In genomic region chr3R:23147625-23148024, dm6 we compare ENCODE assay signal across 4 fruit fly cellular contexts.
TF ChIP-seq lines count a peak whose summit lies in the region.

No protein-coding gene starts in this region.

- TF ChIP-seq CTCF in whole organism, embryonic (GFP tag; optimal IDR thresholded peaks at IDR 0.05; lab: Kevin White, UChicago): no peak

TF ChIP-seq in whole organism, embryonic, 481 proteins besides CTCF, POLR2A, EP300 and RAD21 (continues in another document):
- TF ChIP-seq CG34224 (GFP tag; IDR thresholded peaks at IDR 0.05; lab: Robert Waterston, UW; ENCODE audit: partially characterized antibody) (no peak), CG15479 (GFP tag; optimal IDR thresholded peaks at IDR 0.05; lab: Kevin White, UChicago) (no peak), CG34376 (GFP tag; optimal IDR thresholded peaks at IDR 0.05; lab: Kevin White, UChicago) (no peak), Med (GFP tag; lab: Kevin White, UChicago) (peak; percentile 47), CG12942 (GFP tag; optimal IDR thresholded peaks at IDR 0.05; lab: Kevin White, UChicago) (no peak), unpg (GFP tag; optimal IDR thresholded peaks at IDR 0.05; lab: Kevin White, UChicago) (peak; percentile 3), CG10979 (tag; optimal IDR thresholded peaks at IDR 0.05; lab: Kevin White, UChicago) (peak; percentile 0), Tbp (GFP tag; optimal IDR thresholded peaks at IDR 0.05; lab: Kevin White, UChicago) (no peak), tgo (GFP tag; IDR thresholded peaks at IDR 0.05; lab: Robert Waterston, UW) (0 out of 3 replicates have a peak, but pooled peaks have one; percentile 19), Gsc (GFP tag; IDR thresholded peaks at IDR 0.05; lab: Robert Waterston, UW) (no peak), crol (GFP tag; IDR thresholded peaks at IDR 0.05; lab: Robert Waterston, UW) (peak; percentile 1; the same call in 1 of the 2 replicates), bsh (GFP tag; optimal IDR thresholded peaks at IDR 0.05; lab: Kevin White, UChicago) (peak in 1 of 2 experiments; percentile 6), CG43689 (GFP tag; IDR thresholded peaks at IDR 0.05; lab: Robert Waterston, UW) (no peak), Xrp1 (GFP tag; IDR thresholded peaks at IDR 0.05; lab: Robert Waterston, UW) (peak; percentile 30; the same call in 1 of the 2 replicates), Drgx (GFP tag; IDR thresholded peaks at IDR 0.05; lab: Robert Waterston, UW) (peak; percentile 64), CG1792 (GFP tag; optimal IDR thresholded peaks at IDR 0.05; lab: Kevin White, UChicago) (no peak), Nf-YB (GFP tag; optimal IDR thresholded peaks at IDR 0.05; lab: Kevin White, UChicago) (no peak), row (GFP tag; IDR thresholded peaks at IDR 0.05; lab: Robert Waterston, UW) (0 out of 3 replicates have a peak, but pooled peaks have one; percentile 11), lola (GFP tag; optimal IDR thresholded peaks at IDR 0.05; lab: Kevin White, UChicago) (peak in 1 of 3 experiments; percentile 2), dmrt11E (tag; optimal IDR thresholded peaks at IDR 0.05; lab: Kevin White, UChicago) (no peak), gsb-n (tag; optimal IDR thresholded peaks at IDR 0.05; lab: Kevin White, UChicago) (no peak), lbe (GFP tag; optimal IDR thresholded peaks at IDR 0.05; lab: Kevin White, UChicago) (peak; percentile 64)

TF ChIP-seq in whole organism, prepupa, 60 proteins besides CTCF, POLR2A, EP300 and RAD21 (continues in another document):
- TF ChIP-seq CG32006 (GFP tag; optimal IDR thresholded peaks at IDR 0.05; lab: Kevin White, UChicago): peak; percentile 48
- peak; percentile 71 for TF ChIP-seq CG9139 (GFP tag; optimal IDR thresholded peaks at IDR 0.05; lab: Kevin White, UChicago)
- TF ChIP-seq net (GFP tag; optimal IDR thresholded peaks at IDR 0.05; lab: Kevin White, UChicago): peak; percentile 38
- no peak for TF ChIP-seq CG11294 (GFP tag; IDR thresholded peaks at IDR 0.05; lab: Robert Waterston, UW)
- TF ChIP-seq lz (GFP tag; optimal IDR thresholded peaks at IDR 0.05; lab: Kevin White, UChicago): peak; percentile 61
- no peak for TF ChIP-seq CG6854 (GFP tag; optimal IDR thresholded peaks at IDR 0.05; lab: Kevin White, UChicago)
- TF ChIP-seq Met (GFP tag; optimal IDR thresholded peaks at IDR 0.05; lab: Kevin White, UChicago): peak; percentile 43
- TF ChIP-seq dac (GFP tag; optimal IDR thresholded peaks at IDR 0.05; lab: Kevin White, UChicago): no peak
- peak; percentile 60 for TF ChIP-seq CG7368 (GFP tag; optimal IDR thresholded peaks at IDR 0.05; lab: Kevin White, UChicago)
- TF ChIP-seq CG6276 (GFP tag; optimal IDR thresholded peaks at IDR 0.05; lab: Kevin White, UChicago): no peak
- peak; percentile 46 for TF ChIP-seq Sox15 (GFP tag; optimal IDR thresholded peaks at IDR 0.05; lab: Kevin White, UChicago)
- peak; percentile 34 for TF ChIP-seq CG11762 (GFP tag; optimal IDR thresholded peaks at IDR 0.05; lab: Kevin White, UChicago; ENCODE audit: insufficient read depth)
- TF ChIP-seq ss (GFP tag; optimal IDR thresholded peaks at IDR 0.05; lab: Kevin White, UChicago): peak in 1 of 2 experiments; percentile 61
- TF ChIP-seq Hr38 (GFP tag; optimal IDR thresholded peaks at IDR 0.05; lab: Kevin White, UChicago): no peak
- peak; percentile 67 for TF ChIP-seq spab (GFP tag; optimal IDR thresholded peaks at IDR 0.05; lab: Kevin White, UChicago)
- TF ChIP-seq CG6808 (GFP tag; optimal IDR thresholded peaks at IDR 0.05; lab: Kevin White, UChicago): peak; percentile 82
- peak; percentile 66 for TF ChIP-seq acj6 (GFP tag; optimal IDR thresholded peaks at IDR 0.05; lab: Kevin White, UChicago)
- peak; percentile 33 for TF ChIP-seq vri (GFP tag; optimal IDR thresholded peaks at IDR 0.05; lab: Kevin White, UChicago)
- no peak for TF ChIP-seq fd85E (GFP tag; optimal IDR thresholded peaks at IDR 0.05; lab: Kevin White, UChicago)
- peak; percentile 85 for TF ChIP-seq CG3032 (tag; optimal IDR thresholded peaks at IDR 0.05; lab: Kevin White, UChicago)
- no peak for TF ChIP-seq Eip93F (GFP tag; optimal IDR thresholded peaks at IDR 0.05; lab: Kevin White, UChicago)
- peak; percentile 42 for TF ChIP-seq CG8319 (GFP tag; optimal IDR thresholded peaks at IDR 0.05; lab: Kevin White, UChicago)
- TF ChIP-seq CG6163 (GFP tag; IDR thresholded peaks at IDR 0.05; lab: Robert Waterston, UW): peak; percentile 79
- peak; percentile 52 for TF ChIP-seq CG34406 (GFP tag; optimal IDR thresholded peaks at IDR 0.05; lab: Kevin White, UChicago)

TF ChIP-seq in whole organism, pupa, 21 proteins besides CTCF, POLR2A, EP300 and RAD21:
- no peak for TF ChIP-seq CG10348 (GFP tag; IDR thresholded peaks at IDR 0.05; lab: Robert Waterston, UW)
- TF ChIP-seq CG4496 (GFP tag; IDR thresholded peaks at IDR 0.05; lab: Robert Waterston, UW): peak; percentile 49; the same call in 1 of the 3 replicates
- peak; percentile 87 for TF ChIP-seq CG17806 (tag; optimal IDR thresholded peaks at IDR 0.05; lab: Kevin White, UChicago)
- peak; percentile 70 for TF ChIP-seq gl (tag; optimal IDR thresholded peaks at IDR 0.05; lab: Kevin White, UChicago)
- TF ChIP-seq CG8301 (tag; optimal IDR thresholded peaks at IDR 0.05; lab: Kevin White, UChicago): peak; percentile 37
- TF ChIP-seq CG15710 (tag; optimal IDR thresholded peaks at IDR 0.05; lab: Kevin White, UChicago): peak; percentile 82
- no peak for TF ChIP-seq Ets98B (GFP tag; IDR thresholded peaks at IDR 0.05; lab: Robert Waterston, UW)
- TF ChIP-seq Pif1A (GFP tag; optimal IDR thresholded peaks at IDR 0.05; lab: Kevin White, UChicago): peak; percentile 45
- TF ChIP-seq CG34367 (tag; optimal IDR thresholded peaks at IDR 0.05; lab: Kevin White, UChicago): peak; percentile 76
- peak; percentile 68 for TF ChIP-seq Snoo (tag; optimal IDR thresholded peaks at IDR 0.05; lab: Kevin White, UChicago)
- TF ChIP-seq D1 (tag; optimal IDR thresholded peaks at IDR 0.05; lab: Kevin White, UChicago): peak; percentile 27
- peak; percentile 39 for TF ChIP-seq Pif1B (GFP tag; optimal IDR thresholded peaks at IDR 0.05; lab: Kevin White, UChicago)
- peak; percentile 54; the same call in 2 of the 3 replicates for TF ChIP-seq fd96Ca (GFP tag; IDR thresholded peaks at IDR 0.05; lab: Robert Waterston, UW)
- TF ChIP-seq EcR (GFP tag; optimal IDR thresholded peaks at IDR 0.05; lab: Kevin White, UChicago): no peak
- peak; percentile 47; the same call in 1 of the 2 replicates for TF ChIP-seq rn (GFP tag; IDR thresholded peaks at IDR 0.05; lab: Robert Waterston, UW)
- TF ChIP-seq CG32121 (GFP tag; IDR thresholded peaks at IDR 0.05; lab: Robert Waterston, UW): no peak
- TF ChIP-seq CG8159 (tag; optimal IDR thresholded peaks at IDR 0.05; lab: Kevin White, UChicago): peak; percentile 80
- peak; percentile 82 for TF ChIP-seq CG9948 (tag; optimal IDR thresholded peaks at IDR 0.05; lab: Kevin White, UChicago)
- peak; percentile 19 for TF ChIP-seq CG13204 (GFP tag; optimal IDR thresholded peaks at IDR 0.05; lab: Kevin White, UChicago)
- no peak for TF ChIP-seq CG12605 (GFP tag; IDR thresholded peaks at IDR 0.05; lab: Robert Waterston, UW)
- TF ChIP-seq CG14655 (GFP tag; optimal IDR thresholded peaks at IDR 0.05; lab: Kevin White, UChicago): peak; percentile 52

TF ChIP-seq in whole organism, wandering third instar larva, 38 proteins besides CTCF, POLR2A, EP300 and RAD21 (continues in another document):
- no peak for TF ChIP-seq Myc (optimal IDR thresholded peaks at IDR 0.05; lab: Kevin White, UChicago)
- TF ChIP-seq sv (GFP tag; optimal IDR thresholded peaks at IDR 0.05; lab: Kevin White, UChicago): no peak
- TF ChIP-seq dmrt93B (GFP tag; optimal IDR thresholded peaks at IDR 0.05; lab: Kevin White, UChicago): peak; percentile 36
- peak; percentile 30 for TF ChIP-seq woc (GFP tag; optimal IDR thresholded peaks at IDR 0.05; lab: Kevin White, UChicago)
- TF ChIP-seq Hnf4 (GFP tag; optimal IDR thresholded peaks at IDR 0.05; lab: Kevin White, UChicago): peak; percentile 7
- peak; percentile 42 for TF ChIP-seq OdsH (GFP tag; optimal IDR thresholded peaks at IDR 0.05; lab: Kevin White, UChicago)
- no peak for TF ChIP-seq sage (GFP tag; optimal IDR thresholded peaks at IDR 0.05; lab: Kevin White, UChicago)
- TF ChIP-seq Abd-B (GFP tag; optimal IDR thresholded peaks at IDR 0.05; lab: Kevin White, UChicago): no peak
- TF ChIP-seq Dif (GFP tag; optimal IDR thresholded peaks at IDR 0.05; lab: Kevin White, UChicago; ENCODE audit: partially characterized antibody): no peak
- no peak for TF ChIP-seq Hr83 (GFP tag; optimal IDR thresholded peaks at IDR 0.05; lab: Kevin White, UChicago; ENCODE audit: poor library complexity, severe bottlenecking)
- TF ChIP-seq CG9705 (GFP tag; optimal IDR thresholded peaks at IDR 0.05; lab: Kevin White, UChicago): no peak
- no peak for TF ChIP-seq tai (GFP tag; optimal IDR thresholded peaks at IDR 0.05; lab: Kevin White, UChicago)
- TF ChIP-seq HLH106 (tag; optimal IDR thresholded peaks at IDR 0.05; lab: Kevin White, UChicago): peak; percentile 62
- TF ChIP-seq rgr (GFP tag; optimal IDR thresholded peaks at IDR 0.05; lab: Kevin White, UChicago): peak; percentile 52
- TF ChIP-seq Sp1 (GFP tag; optimal IDR thresholded peaks at IDR 0.05; lab: Kevin White, UChicago): peak; percentile 50
- peak; percentile 11 for TF ChIP-seq psq (GFP tag; optimal IDR thresholded peaks at IDR 0.05; lab: Kevin White, UChicago)
- no peak for TF ChIP-seq Mio (GFP tag; optimal IDR thresholded peaks at IDR 0.05; lab: Kevin White, UChicago)
- no peak for TF ChIP-seq brk (GFP tag; optimal IDR thresholded peaks at IDR 0.05; lab: Kevin White, UChicago)
- TF ChIP-seq Dfd (GFP tag; optimal IDR thresholded peaks at IDR 0.05; lab: Kevin White, UChicago): no peak
- no peak for TF ChIP-seq lola (GFP tag; optimal IDR thresholded peaks at IDR 0.05; lab: Kevin White, UChicago)
- TF ChIP-seq dsf (GFP tag; optimal IDR thresholded peaks at IDR 0.05; lab: Kevin White, UChicago; ENCODE audit: borderline replicate concordance): no peak
- no peak for TF ChIP-seq Jra (GFP tag; optimal IDR thresholded peaks at IDR 0.05; lab: Kevin White, UChicago)
- TF ChIP-seq Hr78 (GFP tag; optimal IDR thresholded peaks at IDR 0.05; lab: Kevin White, UChicago): no peak
- peak in 1 of 2 experiments; percentile 49 for TF ChIP-seq foxo (GFP tag; optimal IDR thresholded peaks at IDR 0.05; lab: Kevin White, UChicago)
- TF ChIP-seq fru (GFP tag; optimal IDR thresholded peaks at IDR 0.05; lab: Kevin White, UChicago): peak; percentile 55
- no peak for TF ChIP-seq CrebA (GFP tag; optimal IDR thresholded peaks at IDR 0.05; lab: Kevin White, UChicago; ENCODE audit: borderline replicate concordance)
- TF ChIP-seq br (GFP tag; optimal IDR thresholded peaks at IDR 0.05; lab: Kevin White, UChicago): peak; percentile 63
- peak; percentile 82 for TF ChIP-seq h (GFP tag; optimal IDR thresholded peaks at IDR 0.05; lab: Kevin White, UChicago)
- peak; percentile 43 for TF ChIP-seq ey (GFP tag; optimal IDR thresholded peaks at IDR 0.05; lab: Kevin White, UChicago)
- no peak for TF ChIP-seq Rel (GFP tag; optimal IDR thresholded peaks at IDR 0.05; lab: Kevin White, UChicago)
- no peak for TF ChIP-seq Rel (tag; optimal IDR thresholded peaks at IDR 0.05; lab: Kevin White, UChicago)
- TF ChIP-seq N (GFP tag; optimal IDR thresholded peaks at IDR 0.05; lab: Kevin White, UChicago): no peak

Comparison
In these comparisons a context has a peak if more than half of its experiments do, and no peak if none do; other contexts are left out.
1. Of the 7 proteins assayed by ChIP-seq in both whole organism, embryonic and whole organism, prepupa: peak only in whole organism, embryonic: none; only in whole organism, prepupa: Blimp-1, CG16779, Gug, Hr39, Lpt and Sox102F; in both: none; in neither: 1.